Fruit fly (Drosophila melanogaster): ENCODE data around the gene CG10352.

CG10352 gene

DNA sequence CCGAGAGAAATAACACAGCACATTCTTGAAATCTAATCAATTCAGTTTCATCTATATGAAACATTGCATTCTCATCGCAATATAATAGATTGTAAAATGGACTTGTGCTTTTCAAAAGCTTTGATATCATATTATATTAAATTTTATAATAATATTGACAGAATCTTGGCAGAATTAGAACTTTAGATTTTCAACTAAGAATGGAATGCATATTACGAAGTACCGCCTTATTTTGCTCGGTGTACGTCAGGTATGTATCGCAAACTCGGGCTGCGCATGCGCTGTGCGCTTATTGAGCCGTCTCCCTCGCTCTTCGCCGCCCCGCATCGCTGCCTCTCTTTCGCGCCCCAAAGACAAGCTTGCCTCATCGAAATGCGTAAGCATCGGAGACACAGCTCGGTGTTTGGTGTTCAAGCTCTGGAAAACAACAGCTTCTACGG, 38.2 kb upstream of the CG10352 start:
- TF ChIP-seq Sox100B (GFP tag; optimal IDR thresholded peaks at IDR 0.05) (peak; percentile 94), jigr1 (GFP tag; IDR thresholded peaks at IDR 0.05) (peak; percentile 76; the same call in 2 of the 3 replicates), CG10543 (GFP tag; optimal IDR thresholded peaks at IDR 0.05) (peak; percentile 94), CG7556 (GFP tag; optimal IDR thresholded peaks at IDR 0.05) (peak; percentile 94), CG17359 (tag; optimal IDR thresholded peaks at IDR 0.05) (peak; percentile 92), Lim3 (GFP tag; IDR thresholded peaks at IDR 0.05) (peak; percentile 56; the same call in 1 of the 2 replicates), gfzf (GFP tag; optimal IDR thresholded peaks at IDR 0.05) (no peak), her (GFP tag; optimal IDR thresholded peaks at IDR 0.05) (no peak), Kr (GFP tag; optimal IDR thresholded peaks at IDR 0.05) (no peak), CG9609 (GFP tag; optimal IDR thresholded peaks at IDR 0.05) (no peak), Med (GFP tag) (peak; percentile 83), CG17829 (tag; optimal IDR thresholded peaks at IDR 0.05) (peak; percentile 95), Mad (GFP tag; optimal IDR thresholded peaks at IDR 0.05) (peak; percentile 25), E2f1 (GFP tag; IDR thresholded peaks at IDR 0.05) (peak; percentile 88), zf30C (GFP tag; optimal IDR thresholded peaks at IDR 0.05) (peak; percentile 89), chinmo (GFP tag; IDR thresholded peaks at IDR 0.05; ENCODE audit: partially characterized antibody) (peak; percentile 86), Hey (tag; optimal IDR thresholded peaks at IDR 0.05) (peak; percentile 35), Gug (GFP tag; IDR thresholded peaks at IDR 0.05) (peak; percentile 67), Fer2 (tag; optimal IDR thresholded peaks at IDR 0.05) (peak; percentile 80), CG6854 (GFP tag; optimal IDR thresholded peaks at IDR 0.05) (peak; percentile 84), Max (GFP tag; optimal IDR thresholded peaks at IDR 0.05) (peak; percentile 32), slp2 (GFP tag; optimal IDR thresholded peaks at IDR 0.05) (peak; percentile 4), gem (tag; optimal IDR thresholded peaks at IDR 0.05) (peak; percentile 95), CG15514 (GFP tag; optimal IDR thresholded peaks at IDR 0.05) (peak; percentile 48), NfI (GFP tag; optimal IDR thresholded peaks at IDR 0.05) (peak; percentile 89), sens-2 (GFP tag; IDR thresholded peaks at IDR 0.05) (peak; percentile 51; the same call in 1 of the 2 replicates), CG11696 (GFP tag; IDR thresholded peaks at IDR 0.05) (peak; percentile 54), dati (GFP tag; IDR thresholded peaks at IDR 0.05) (no peak), pb (GFP tag; optimal IDR thresholded peaks at IDR 0.05) (no peak), CG32772 (GFP tag; IDR thresholded peaks at IDR 0.05) (peak; percentile 83), Elba2 (GFP tag; optimal IDR thresholded peaks at IDR 0.05) (peak; percentile 22), Awh (GFP tag; IDR thresholded peaks at IDR 0.05) (peak; percentile 74), Jarid2 (GFP tag; optimal IDR thresholded peaks at IDR 0.05) (peak; percentile 71), insv (GFP tag; optimal IDR thresholded peaks at IDR 0.05) (peak in 1 of 2 experiments; percentile 47), HmgD (GFP tag; optimal IDR thresholded peaks at IDR 0.05) (no peak), grau (tag; optimal IDR thresholded peaks at IDR 0.05) (peak; percentile 94), CG1792 (GFP tag; optimal IDR thresholded peaks at IDR 0.05) (no peak), h (optimal IDR thresholded peaks at IDR 0.05) (no peak), Ravus (GFP tag; IDR thresholded peaks at IDR 0.05) (peak; percentile 34; the same call in 1 of the 2 replicates), mam (GFP tag; optimal IDR thresholded peaks at IDR 0.05) (peak; percentile 2), cwo (GFP tag; optimal IDR thresholded peaks at IDR 0.05) (peak; percentile 77), CG17328 (GFP tag; IDR thresholded peaks at IDR 0.05) (peak; percentile 78), CG13424 (tag; optimal IDR thresholded peaks at IDR 0.05) (peak; percentile 95), CG12155 (GFP tag; optimal IDR thresholded peaks at IDR 0.05) (peak; percentile 67), unpg (GFP tag; optimal IDR thresholded peaks at IDR 0.05) (peak; percentile 93), stwl (tag; optimal IDR thresholded peaks at IDR 0.05) (peak; percentile 21), CG1603 (tag; optimal IDR thresholded peaks at IDR 0.05) (peak; percentile 13), Tbp (GFP tag; optimal IDR thresholded peaks at IDR 0.05) (no peak), Pdp1 (GFP tag; optimal IDR thresholded peaks at IDR 0.05) (no peak), Ets65A (GFP tag) (peak; percentile 33), CG16813 (GFP tag; IDR thresholded peaks at IDR 0.05; ENCODE audit: partially characterized antibody) (no peak)

Data from whole organism, embryonic.